Worm (Caenorhabditis elegans) whole organism, L2 larva: ENCODE measurements around the gene srd-32.

Experiments used
- aly-2 ChIP-seq: fragments of 150-350 bp; optimal IDR thresholded peaks from 2 replicates; lab custom pipeline; 2014; ENCODE audit warnings: missing biosample characterization, missing genetic modification characterization
- blmp-1 ChIP-seq: sonication (generic microtip); optimal IDR thresholded peaks from 2 replicates; lab custom pipeline; 2017; ENCODE audit warnings: missing genetic modification characterization, mild to moderate bottlenecking, missing compliant biosample characterization, antibody characterized with exemption, moderate library complexity; ENCODE audit not compliant: insufficient read depth
- ceh-82 ChIP-seq: fragments of 150-350 bp; optimal IDR thresholded peaks from 2 replicates; lab custom pipeline; 2014; ENCODE audit warnings: missing biosample characterization, missing genetic modification characterization
- dmd-4 ChIP-seq: sonication (generic microtip); optimal IDR thresholded peaks from 2 replicates; lab custom pipeline; 2017; ENCODE audit warnings: missing biosample characterization, missing genetic modification characterization
- egl-27 ChIP-seq: sonication (generic microtip); optimal IDR thresholded peaks from 3 replicates; lab custom pipeline; 2017; ENCODE audit warnings: missing biosample characterization, missing genetic modification reagents, missing genetic modification characterization
- fos-1 ChIP-seq: fragments of 150-350 bp; optimal IDR thresholded peaks from 2 replicates; lab custom pipeline; 2014; ENCODE audit warnings: missing biosample characterization, missing genetic modification characterization
- lin-39 ChIP-seq: fragments of 150-350 bp; optimal IDR thresholded peaks from 2 replicates; lab custom pipeline; 2014; ENCODE audit warnings: missing biosample characterization, missing genetic modification reagents, missing genetic modification characterization
- lsy-2 ChIP-seq, 2 experiments: fragments of 150-350 bp in 1 of 2; sonication (generic microtip) in 1 of 2; optimal IDR thresholded peaks; 2 replicates each; lab custom pipeline; 2014 to 2017; ENCODE audit warnings: missing biosample characterization in 2 of 2, missing genetic modification characterization in 2 of 2
- nhr-10 ChIP-seq: sonication (generic microtip); optimal IDR thresholded peaks from 2 replicates; lab custom pipeline; 2017; ENCODE audit warnings: missing biosample characterization, missing genetic modification characterization
- nhr-12 ChIP-seq: fragments of 150-350 bp; optimal IDR thresholded peaks from 2 replicates; lab custom pipeline; 2014; ENCODE audit warnings: missing biosample characterization, missing genetic modification characterization
- nhr-25 ChIP-seq: fragments of 150-350 bp; sonication (generic microtip); optimal IDR thresholded peaks from 3 replicates; lab custom pipeline; 2014; ENCODE audit warnings: missing biosample characterization, missing genetic modification characterization
- nhr-6 ChIP-seq: fragments of 150-350 bp; optimal IDR thresholded peaks from 2 replicates; lab custom pipeline; 2014; ENCODE audit warnings: missing biosample characterization, missing genetic modification characterization
- skn-1 ChIP-seq: sonication (generic microtip); optimal IDR thresholded peaks from 2 replicates; lab custom pipeline; 2017; ENCODE audit warnings: missing biosample characterization, missing genetic modification characterization
- snpc-4 ChIP-seq: fragments of 150-350 bp; optimal IDR thresholded peaks from 2 replicates; lab custom pipeline; 2014; ENCODE audit warnings: missing biosample characterization, missing genetic modification characterization

DNA sequence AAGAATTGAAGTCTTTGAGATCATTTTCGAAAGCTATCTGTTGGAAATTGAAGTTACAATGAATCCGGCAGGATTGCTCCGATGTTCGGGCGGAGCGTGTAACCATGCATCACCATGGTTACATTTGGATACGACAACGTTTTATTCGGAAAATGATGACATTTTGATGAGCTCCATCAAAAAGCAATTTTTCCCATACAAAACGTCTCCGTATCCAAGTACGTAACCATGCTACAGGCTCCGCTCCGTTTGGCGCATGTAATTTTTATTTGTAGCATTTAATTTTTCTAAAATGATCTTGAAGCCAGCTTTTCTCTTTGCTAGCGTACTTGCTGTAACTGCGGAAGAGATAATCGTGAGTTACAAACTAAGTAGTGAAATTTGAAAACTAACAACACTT is 22.9 kb upstream of the srd-32 start, which contains the start of the genes cwp-2 and cwp-3:
- TF ChIP-seq ceh-82 (tag; lab: Kevin White, UChicago) (no peak), egl-27 (tag; lab: Kevin White, UChicago) (no peak), aly-2 (tag; lab: Kevin White, UChicago) (no peak), blmp-1 (tag; lab: Kevin White, UChicago) (no peak), nhr-12 (tag; lab: Kevin White, UChicago) (no peak), nhr-10 (tag; lab: Kevin White, UChicago) (no peak), nhr-6 (tag; lab: Kevin White, UChicago) (no peak), nhr-25 (tag; lab: Kevin White, UChicago) (no peak), snpc-4 (tag; lab: Kevin White, UChicago) (no peak), lsy-2 (tag; optimal IDR thresholded peaks at IDR 0.05; lab: Kevin White, UChicago) (no peak), skn-1 (no peak), lin-39 (tag; lab: Kevin White, UChicago) (no peak), dmd-4 (tag; lab: Kevin White, UChicago) (no peak), fos-1 (tag; lab: Kevin White, UChicago) (no peak)
